Worm (Caenorhabditis elegans) whole organism, mixed stage, embryonic: ENCODE results near the gene mboa-4.

ENCODE experiments used
- M03D4.4 ChIP-seq: sonication (generic microtip); optimal IDR thresholded peaks from 2 replicates; lab custom pipeline; 2017; ENCODE audit warnings: mild to moderate bottlenecking, missing genetic modification characterization, missing compliant biosample characterization
- bed-3 ChIP-seq: fragments of 200-800 bp; sonication (Bioruptor generic); optimal IDR thresholded peaks from 3 replicates; lab custom pipeline; 2018; ENCODE audit warnings: mild to moderate bottlenecking, missing genetic modification characterization, moderate library complexity, missing compliant biosample characterization
- blmp-1 ChIP-seq: fragments of 150-350 bp; optimal IDR thresholded peaks from 2 replicates; lab custom pipeline; 2014; ENCODE audit warnings: missing biosample characterization, missing genetic modification characterization
- ceh-43 ChIP-seq: fragments of 200-800 bp; sonication (Bioruptor generic); optimal IDR thresholded peaks from 2 replicates; lab custom pipeline; 2018; ENCODE audit warnings: mild to moderate bottlenecking, missing genetic modification characterization, moderate library complexity, missing compliant biosample characterization
- ceh-83 ChIP-seq: fragments of 200-800 bp; sonication (Bioruptor generic); optimal IDR thresholded peaks from 2 replicates; lab custom pipeline; 2018; ENCODE audit warnings: mild to moderate bottlenecking, missing genetic modification characterization, missing compliant biosample characterization
- ces-1 ChIP-seq: fragments of 150-350 bp; optimal IDR thresholded peaks from 2 replicates; lab custom pipeline; 2014; ENCODE audit warnings: missing biosample characterization, missing genetic modification reagents, missing genetic modification characterization
- drap-1 ChIP-seq: fragments of 200-800 bp; sonication (Bioruptor generic); optimal IDR thresholded peaks from 3 replicates; lab custom pipeline; 2018; ENCODE audit warnings: mild to moderate bottlenecking, missing genetic modification characterization, missing compliant biosample characterization
- elt-1 ChIP-seq: sonication (generic microtip); optimal IDR thresholded peaks from 2 replicates; lab custom pipeline; 2017; ENCODE audit warnings: missing genetic modification characterization, mild to moderate bottlenecking, missing compliant biosample characterization, antibody characterized with exemption, moderate library complexity, borderline replicate concordance; ENCODE audit not compliant: insufficient read depth
- elt-3 ChIP-seq: fragments of 150-350 bp; optimal IDR thresholded peaks from 2 replicates; lab custom pipeline; 2014; ENCODE audit warnings: missing biosample characterization, missing genetic modification characterization
- flh-1 ChIP-seq: fragments of 200-800 bp; sonication (Bioruptor generic); optimal IDR thresholded peaks from 2 replicates; lab custom pipeline; 2018; ENCODE audit warnings: mild to moderate bottlenecking, missing genetic modification characterization, moderate library complexity, missing compliant biosample characterization
- ham-2 ChIP-seq: fragments of 200-800 bp; sonication (Bioruptor generic); optimal IDR thresholded peaks from 2 replicates; lab custom pipeline; 2018; ENCODE audit warnings: mild to moderate bottlenecking, missing genetic modification characterization, missing compliant biosample characterization
- hlh-1 ChIP-seq: fragments of 150-350 bp; optimal IDR thresholded peaks from 2 replicates; lab custom pipeline; 2014; ENCODE audit warnings: missing biosample characterization, missing genetic modification reagents, missing genetic modification characterization
- lin-32 ChIP-seq: fragments of 200-800 bp; sonication (Bioruptor generic); optimal IDR thresholded peaks from 2 replicates; lab custom pipeline; 2018; ENCODE audit warnings: mild to moderate bottlenecking, missing genetic modification characterization, missing compliant biosample characterization
- lsy-2 ChIP-seq: fragments of 150-350 bp; optimal IDR thresholded peaks from 2 replicates; lab custom pipeline; 2014; ENCODE audit warnings: missing biosample characterization, missing genetic modification characterization
- mab-5 ChIP-seq: fragments of 150-350 bp; optimal IDR thresholded peaks from 2 replicates; lab custom pipeline; 2014; ENCODE audit warnings: missing biosample characterization, missing genetic modification characterization
- mep-1 ChIP-seq: fragments of 150-350 bp; optimal IDR thresholded peaks from 2 replicates; lab custom pipeline; 2017; ENCODE audit warnings: missing biosample characterization, missing genetic modification reagents, missing genetic modification characterization, inconsistent platforms
- mls-2 ChIP-seq: sonication (generic microtip); optimal IDR thresholded peaks from 2 replicates; lab custom pipeline; 2016; ENCODE audit warnings: mild to moderate bottlenecking, missing genetic modification characterization, moderate library complexity, missing compliant biosample characterization
- nhr-2 ChIP-seq: fragments of 150-350 bp; optimal IDR thresholded peaks from 2 replicates; lab custom pipeline; 2014; ENCODE audit warnings: missing biosample characterization, missing genetic modification characterization
- nhr-237 ChIP-seq: fragments of 150-350 bp; optimal IDR thresholded peaks from 2 replicates; lab custom pipeline; 2014; ENCODE audit warnings: missing biosample characterization, missing genetic modification characterization
- nhr-28 ChIP-seq: fragments of 150-350 bp; optimal IDR thresholded peaks from 2 replicates; lab custom pipeline; 2014; ENCODE audit warnings: missing biosample characterization, missing genetic modification characterization
- nhr-76 ChIP-seq: sonication (generic microtip); optimal IDR thresholded peaks from 2 replicates; lab custom pipeline; 2017; ENCODE audit warnings: missing biosample characterization, missing genetic modification characterization
- sem-2 ChIP-seq: fragments of 200-800 bp; sonication (Bioruptor generic); optimal IDR thresholded peaks from 2 replicates; lab custom pipeline; 2018; ENCODE audit warnings: mild to moderate bottlenecking, missing genetic modification characterization, missing compliant biosample characterization
- snpc-4 ChIP-seq: fragments of 150-350 bp; optimal IDR thresholded peaks from 2 replicates; lab custom pipeline; 2014; ENCODE audit warnings: missing biosample characterization, missing genetic modification characterization
- sptf-1 ChIP-seq: sonication (generic microtip); optimal IDR thresholded peaks from 2 replicates; lab custom pipeline; 2017; ENCODE audit warnings: mild to moderate bottlenecking, missing genetic modification characterization, moderate library complexity, missing compliant biosample characterization
- tbx-8 ChIP-seq: fragments of 200-800 bp; sonication (Bioruptor generic); optimal IDR thresholded peaks from 2 replicates; lab custom pipeline; 2018; ENCODE audit warnings: mild to moderate bottlenecking, missing genetic modification characterization, moderate library complexity, missing compliant biosample characterization
- unc-120 ChIP-seq: sonication (generic microtip); optimal IDR thresholded peaks from 2 replicates; lab custom pipeline; 2017; ENCODE audit warnings: missing genetic modification characterization, missing compliant biosample characterization; ENCODE audit not compliant: poor library complexity, severe bottlenecking
- unc-39 ChIP-seq: fragments of 150-350 bp; optimal IDR thresholded peaks from 2 replicates; lab custom pipeline; 2014; ENCODE audit warnings: missing biosample characterization, missing genetic modification characterization
- zip-8 ChIP-seq: fragments of 150-350 bp; optimal IDR thresholded peaks from 2 replicates; lab custom pipeline; 2014; ENCODE audit warnings: missing biosample characterization, missing genetic modification characterization
- ztf-11 ChIP-seq: fragments of 150-350 bp; optimal IDR thresholded peaks from 2 replicates; lab custom pipeline; 2014; ENCODE audit warnings: missing biosample characterization, missing genetic modification characterization

Gene mboa-4

ce11 chrIV:11178495-11178894, 18.7 kb upstream of the mboa-4 start, which contains the start of gene C08F8.9:
TSS of gene C08F8.9 (minus strand) at chrIV:11178595.
- TF ChIP-seq M03D4.4 (tag; lab: Kevin White, UChicago): no peak
- TF ChIP-seq lin-32: no peak
- TF ChIP-seq nhr-2: no peak
- TF ChIP-seq ham-2 (GFP tag; lab: Kevin White, UChicago): no peak
- TF ChIP-seq snpc-4 (tag; lab: Kevin White, UChicago): no peak
- TF ChIP-seq ztf-11: no peak
- TF ChIP-seq flh-1: no peak

ce11 chrIV:11176967-11177366, 17.2 kb upstream of the mboa-4 start, which contains the start of gene rap-3:
TSS of gene rap-3 (plus strand) at chrIV:11177267.
- no peak for TF ChIP-seq elt-3 (tag; lab: Kevin White, UChicago)
- no peak for TF ChIP-seq bed-3
- no peak for TF ChIP-seq lin-32
- TF ChIP-seq unc-39: no peak
- TF ChIP-seq elt-1 (tag; lab: Kevin White, UChicago): no peak
- no peak for TF ChIP-seq tbx-8 (GFP tag; lab: Kevin White, UChicago)
- TF ChIP-seq lsy-2: no peak
- TF ChIP-seq nhr-237: no peak
- TF ChIP-seq ceh-43 (GFP tag; lab: Kevin White, UChicago): no peak
- TF ChIP-seq nhr-2: no peak
- no peak for TF ChIP-seq mab-5
- no peak for TF ChIP-seq nhr-28 (tag; lab: Kevin White, UChicago)
- TF ChIP-seq mep-1 (tag; lab: Kevin White, UChicago): no peak
- no peak for TF ChIP-seq ceh-83 (GFP tag; lab: Kevin White, UChicago)
- TF ChIP-seq mls-2 (tag; lab: Kevin White, UChicago): no peak
- TF ChIP-seq drap-1: no peak
- no peak for TF ChIP-seq ces-1 (GFP tag; lab: Kevin White, UChicago)

- TF ChIP-seq lsy-2 (no peak), unc-39 (no peak), elt-1 (tag; lab: Kevin White, UChicago) (no peak), nhr-76 (no peak), ztf-11 (no peak), nhr-28 (tag; lab: Kevin White, UChicago) (no peak), zip-8 (tag; lab: Kevin White, UChicago) (no peak), mls-2 (tag; lab: Kevin White, UChicago) (no peak), nhr-2 (no peak)
These were observed 15.0 kb upstream of the mboa-4 start for ce11 chrIV:11174772-11175171.

ce11 chrIV:11169652-11170051, 9.9 kb upstream of the mboa-4 start, which contains the start of gene nhr-67:
TSS of gene nhr-67 (plus strand) at chrIV:11169748.
- TF ChIP-seq bed-3: no peak
- no peak for TF ChIP-seq blmp-1 (tag; lab: Kevin White, UChicago)
- TF ChIP-seq flh-1: no peak
- no peak for TF ChIP-seq M03D4.4 (tag; lab: Kevin White, UChicago)
- no peak for TF ChIP-seq mab-5
- no peak for TF ChIP-seq nhr-76
- TF ChIP-seq ham-2 (GFP tag; lab: Kevin White, UChicago): no peak
- no peak for TF ChIP-seq lin-32
- TF ChIP-seq unc-120 (tag; lab: Kevin White, UChicago): no peak
- no peak for TF ChIP-seq sptf-1
- TF ChIP-seq elt-3 (tag; lab: Kevin White, UChicago): no peak
- no peak for TF ChIP-seq tbx-8 (GFP tag; lab: Kevin White, UChicago)
- TF ChIP-seq elt-1 (tag; lab: Kevin White, UChicago): no peak
- TF ChIP-seq mls-2 (tag; lab: Kevin White, UChicago): no peak
- TF ChIP-seq drap-1: no peak

- TF ChIP-seq zip-8 (tag; lab: Kevin White, UChicago) (no peak), nhr-2 (peak; percentile 34)
These were observed 5.0 kb upstream of the mboa-4 start, which contains the start of gene C08F8.6 for ce11 chrIV:11164831-11165230. TSS of gene C08F8.6 (minus strand) at chrIV:11164931.

ce11 chrIV:11162451-11162850, 2.7 kb upstream of the mboa-4 start, which contains the start of gene fbxb-9:
TSS of gene fbxb-9 (minus strand) at chrIV:11162551.
- no peak for TF ChIP-seq elt-3 (tag; lab: Kevin White, UChicago)
- TF ChIP-seq unc-39: no peak

ce11 chrIV:11160707-11161106, 921 bp upstream of the mboa-4 start, which contains the start of gene C08F8.15:
TSS of gene C08F8.15 (minus strand) at chrIV:11160807.
- TF ChIP-seq sem-2 (GFP tag; lab: Kevin White, UChicago): no peak
- TF ChIP-seq zip-8 (tag; lab: Kevin White, UChicago): no peak
- no peak for TF ChIP-seq lin-32
- no peak for TF ChIP-seq mls-2 (tag; lab: Kevin White, UChicago)
- TF ChIP-seq ham-2 (GFP tag; lab: Kevin White, UChicago): no peak
- TF ChIP-seq bed-3: no peak
- TF ChIP-seq hlh-1 (tag; lab: Kevin White, UChicago): no peak
- TF ChIP-seq sptf-1: no peak
- TF ChIP-seq, all 35 proteins: peak for 0
